Fruit fly (Drosophila melanogaster) whole organism, larva: ENCODE results near the gene CG5892.

Source experiments
- noc ChIP-seq: fragments of 200-800 bp; sonication (Bioruptor generic); optimal IDR thresholded peaks from 3 replicates; lab custom pipeline; 2019; ENCODE audit warnings: missing biosample characterization, mild to moderate bottlenecking, missing genetic modification characterization, moderate library complexity

The CG5892 gene

dm6 chr3R:21270609-21271143, 28.3 kb downstream of the CG5892 start:
- TF ChIP-seq noc (tag; lab: Kevin White, UChicago) = no peak

dm6 chr3R:21271208-21271607, 28.8 kb downstream of the CG5892 start:
- no peak for TF ChIP-seq noc (tag; lab: Kevin White, UChicago)

DNA sequence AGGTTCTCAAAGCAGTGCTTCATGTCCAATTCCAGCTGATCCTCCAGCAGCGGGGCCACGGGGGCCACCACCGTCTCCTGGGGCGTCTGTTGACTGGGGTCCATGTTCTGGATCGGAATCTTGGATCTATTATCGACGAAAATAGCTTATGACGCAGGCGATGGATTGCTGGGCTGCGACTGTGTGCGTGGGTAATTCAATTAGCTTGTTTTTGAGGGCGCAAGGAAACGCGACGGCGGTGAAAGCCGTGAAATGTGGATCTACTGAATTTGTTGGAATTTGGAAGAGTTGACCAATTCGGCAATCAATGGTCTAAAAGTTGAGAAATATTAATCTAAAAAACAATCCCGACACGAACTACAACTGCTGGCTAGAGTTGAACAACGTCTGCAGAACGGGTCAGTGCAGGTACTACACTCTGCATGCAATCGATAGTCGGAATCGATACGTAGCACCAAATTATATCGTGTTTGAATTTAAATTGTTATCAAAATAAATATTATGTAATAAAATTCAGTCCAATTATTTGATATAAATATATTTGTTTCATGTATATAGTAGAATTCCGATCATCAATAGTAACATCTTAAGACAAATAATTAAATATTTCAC, 31.1 kb downstream of the CG5892 start, which contains the start of gene CG3308:
TSS of gene CG3308 (minus strand) at position 391 of the 612 bp plus-strand sequence.
- TF ChIP-seq noc (tag; lab: Kevin White, UChicago) = peak; percentile 61

- TF ChIP-seq noc (tag; lab: Kevin White, UChicago) = no peak
Observed at dm6 chr3R:21274870-21275269, 32.5 kb downstream of the CG5892 start.

DNA sequence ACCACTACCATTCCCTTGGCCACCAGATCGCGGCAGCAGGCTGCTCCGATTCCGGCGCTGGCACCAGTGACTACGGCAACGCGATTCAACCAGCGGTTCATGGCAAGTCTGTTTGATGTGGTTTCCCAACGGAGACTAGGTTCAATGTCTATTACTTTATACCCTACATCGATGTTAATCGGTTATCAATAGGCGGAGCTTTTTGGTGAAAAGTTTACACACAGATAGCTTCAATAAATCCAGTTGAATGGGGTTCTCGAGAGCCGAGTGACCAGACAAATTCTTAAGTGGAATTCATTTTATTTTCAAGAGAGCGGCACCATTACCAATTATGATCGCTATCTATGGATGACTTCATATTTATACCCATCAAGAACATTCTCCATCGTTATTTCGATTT, 33.7 kb downstream of the CG5892 start, which contains the start of gene CG3301:
TSS of gene CG3301 (minus strand) at position 139 of the 400 bp plus-strand sequence.
- no peak for TF ChIP-seq noc (tag; lab: Kevin White, UChicago)

DNA sequence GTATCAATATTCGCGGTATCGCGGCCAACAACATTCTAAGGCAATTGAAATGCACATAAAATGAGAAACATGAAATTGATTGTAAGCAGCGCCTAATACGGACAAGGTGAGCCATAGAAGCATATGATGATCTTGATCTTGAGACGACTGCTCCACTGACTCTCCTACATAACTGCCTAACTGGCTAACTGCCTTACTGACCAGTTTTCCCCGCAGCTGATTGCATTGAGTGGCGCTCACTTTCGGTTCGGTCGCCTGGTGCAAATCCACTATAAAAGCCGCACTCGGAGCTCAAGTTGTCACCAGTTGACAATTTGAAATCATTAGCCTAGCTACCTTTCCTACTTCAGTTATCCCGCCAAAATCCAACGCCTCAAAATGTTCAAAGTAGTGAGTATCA, 40.5 kb downstream of the CG5892 start, which contains the start of gene CG17298:
TSS of gene CG17298 (plus strand) at position 301 of the 400 bp plus-strand sequence.
- no peak for TF ChIP-seq noc (tag; lab: Kevin White, UChicago)

DNA sequence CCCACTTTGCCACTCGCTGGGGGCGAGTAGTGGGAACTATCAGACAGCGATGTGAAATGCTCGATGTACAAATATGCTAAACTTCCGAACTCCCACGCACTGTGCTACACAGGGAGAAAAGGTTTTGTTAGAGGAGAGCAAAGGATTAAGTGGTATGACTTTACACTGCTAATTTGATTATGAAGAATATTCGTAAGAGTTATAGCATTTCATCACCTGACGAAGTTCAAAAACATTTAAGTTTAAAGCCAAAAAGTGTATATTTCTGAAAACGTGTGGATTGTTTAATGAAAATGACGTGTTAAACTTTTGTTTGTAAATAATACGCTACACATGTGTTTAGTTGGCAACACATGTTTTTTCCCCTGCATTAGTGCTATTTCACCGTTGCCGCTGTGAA, 46.0 kb downstream of the CG5892 start:
- TF ChIP-seq noc (tag; lab: Kevin White, UChicago) = no peak

DNA sequence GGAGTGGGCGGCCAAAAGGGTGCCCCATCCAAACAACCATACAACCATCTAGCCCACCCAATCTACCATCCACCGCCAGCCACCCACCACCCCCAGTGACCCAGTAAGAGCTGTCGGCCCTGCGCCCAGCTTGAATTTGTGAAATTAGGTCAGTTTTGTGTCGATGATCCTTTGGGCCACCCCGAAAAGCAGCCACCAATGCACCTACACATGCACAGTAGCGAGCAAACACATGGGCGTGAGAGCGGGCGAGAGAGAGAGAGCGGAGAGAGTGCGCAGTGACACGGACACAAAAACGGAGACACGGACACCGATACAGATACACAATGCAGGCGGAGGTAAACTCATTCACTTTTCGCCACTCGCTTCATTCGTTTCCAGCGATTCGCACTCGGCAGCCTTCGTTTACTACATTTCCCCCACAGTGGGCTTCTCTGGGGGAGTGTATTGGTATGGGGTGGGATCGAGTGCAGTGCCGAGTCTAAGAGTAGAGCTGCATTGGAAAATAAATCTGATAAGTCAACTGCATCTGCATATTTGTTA, 46.7 kb downstream of the CG5892 start:
- no peak for TF ChIP-seq noc (tag; lab: Kevin White, UChicago)

- no peak for TF ChIP-seq noc (tag; lab: Kevin White, UChicago)
Observed at dm6 chr3R:21293833-21294232, 51.4 kb downstream of the CG5892 start, which contains the start of gene SIFaR. SIFaR (minus strand) TSS chr3R:21293998.

DNA sequence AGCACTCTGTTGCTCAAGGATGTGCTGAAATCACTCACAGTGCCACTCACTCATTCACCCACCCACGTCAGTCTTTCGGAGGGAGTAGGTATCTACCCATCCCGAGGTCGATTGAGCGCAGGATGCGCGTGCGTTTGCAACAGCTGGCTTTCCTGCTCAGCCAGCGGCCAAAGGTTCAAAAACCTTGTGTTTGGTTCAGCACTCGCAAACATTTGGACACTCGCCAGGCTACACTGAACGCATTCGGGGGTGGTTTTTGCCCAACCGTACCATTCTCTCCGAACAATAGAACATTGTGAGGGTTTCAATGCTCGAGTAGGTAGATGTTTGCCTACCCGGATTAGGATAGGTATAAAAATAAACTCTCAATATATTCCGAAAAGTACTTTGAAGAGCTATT, 52.6 kb downstream of the CG5892 start:
- no peak for TF ChIP-seq noc (tag; lab: Kevin White, UChicago)
